Worm (Caenorhabditis elegans) whole organism, early embryonic: ENCODE results near the gene pix-1.

Experiments used
- B0310.2 ChIP-seq: sonication (generic microtip); optimal IDR thresholded peaks from 2 replicates; lab custom pipeline; 2016; ENCODE audit warnings: mild to moderate bottlenecking, missing genetic modification characterization, missing compliant biosample characterization
- aly-1 ChIP-seq: sonication (generic microtip); optimal IDR thresholded peaks from 2 replicates; lab custom pipeline; 2016; ENCODE audit warnings: missing genetic modification characterization, missing compliant biosample characterization
- ama-1 ChIP-seq: fragments of 150-350 bp; optimal IDR thresholded peaks from 2 replicates; lab custom pipeline; 2014
- flt-1 ChIP-seq: fragments of 200-800 bp; sonication (Bioruptor generic); IDR thresholded peaks from 2 replicates; pipeline ENCODE4 v1.3.6; 2022; ENCODE audit warnings: missing genetic modification characterization, missing compliant biosample characterization
- hmg-4 ChIP-seq: fragments of 200-800 bp; sonication (Bioruptor generic); optimal IDR thresholded peaks from 2 replicates; lab custom pipeline; 2018; ENCODE audit warnings: mild to moderate bottlenecking, missing genetic modification characterization, missing compliant biosample characterization
- sea-1 ChIP-seq: fragments of 200-800 bp; sonication (Bioruptor generic); conservative IDR thresholded peaks from 2 replicates; pipeline ENCODE4 v1.3.6; 2022; ENCODE audit warnings: missing genetic modification characterization, missing compliant biosample characterization

- no peak for TF ChIP-seq ama-1
- TF ChIP-seq B0310.2 (tag; lab: Kevin White, UChicago): no peak
- TF ChIP-seq hmg-4 (GFP tag; lab: Kevin White, UChicago): no peak
- TF ChIP-seq sea-1: no peak
- no peak for TF ChIP-seq flt-1
- no peak for TF ChIP-seq aly-1
These were observed 29.6 kb upstream of the pix-1 start for ce11 chrX:13697520-13697919.
